Worm (Caenorhabditis elegans) whole organism, late embryonic: ENCODE measurements around the gene hsp-43.

ENCODE experiments used
- C38D4.7 ChIP-seq: fragments of 200-800 bp; sonication (Bioruptor generic); optimal IDR thresholded peaks from 2 replicates; lab custom pipeline; 2018; ENCODE audit warnings: mild to moderate bottlenecking, missing genetic modification characterization, moderate library complexity, missing compliant biosample characterization
- F13H6.1 ChIP-seq: sonication (generic microtip); optimal IDR thresholded peaks from 2 replicates; lab custom pipeline; 2016; ENCODE audit warnings: missing genetic modification characterization, missing compliant biosample characterization
- K02D7.2 ChIP-seq: sonication (generic microtip); optimal IDR thresholded peaks from 2 replicates; lab custom pipeline; 2017; ENCODE audit warnings: mild to moderate bottlenecking, missing genetic modification characterization, missing compliant biosample characterization
- Y22D7AL.16 ChIP-seq: sonication (generic microtip); optimal IDR thresholded peaks from 2 replicates; lab custom pipeline; 2016; ENCODE audit warnings: missing genetic modification characterization, missing compliant biosample characterization
- ama-1 ChIP-seq: fragments of 150-350 bp; optimal IDR thresholded peaks from 2 replicates; lab custom pipeline; 2014
- ceh-14 ChIP-seq: sonication (generic microtip); optimal IDR thresholded peaks from 2 replicates; lab custom pipeline; 2016; ENCODE audit warnings: missing genotype, missing genetic modification characterization, missing compliant biosample characterization
- ceh-18 ChIP-seq: sonication (generic microtip); optimal IDR thresholded peaks from 2 replicates; lab custom pipeline; 2016; ENCODE audit warnings: missing genetic modification characterization, missing compliant biosample characterization
- ceh-19 ChIP-seq: fragments of 200-800 bp; sonication (Bioruptor generic); optimal IDR thresholded peaks from 2 replicates; lab custom pipeline; 2018; ENCODE audit warnings: mild to moderate bottlenecking, missing genetic modification characterization, missing compliant biosample characterization
- ceh-2 ChIP-seq: sonication (generic microtip); optimal IDR thresholded peaks from 2 replicates; lab custom pipeline; 2016; ENCODE audit warnings: missing genotype, missing genetic modification characterization, missing compliant biosample characterization
- ceh-30 ChIP-seq: fragments of 150-350 bp; optimal IDR thresholded peaks from 2 replicates; lab custom pipeline; 2014; ENCODE audit warnings: missing biosample characterization, missing genetic modification characterization
- ceh-45 ChIP-seq: fragments of 200-800 bp; sonication (Bioruptor generic); IDR thresholded peaks from 2 replicates; pipeline ENCODE4 v1.3.6; 2022; ENCODE audit warnings: missing genetic modification reagents, missing genetic modification characterization, missing compliant biosample characterization
- dmd-4 ChIP-seq: sonication (generic microtip); optimal IDR thresholded peaks from 2 replicates; lab custom pipeline; 2016; ENCODE audit warnings: borderline replicate concordance, missing genetic modification characterization, missing compliant biosample characterization
- ets-4 ChIP-seq: sonication (generic microtip); optimal IDR thresholded peaks from 2 replicates; lab custom pipeline; 2016; ENCODE audit warnings: missing genetic modification characterization, missing compliant biosample characterization
- eyg-1 ChIP-seq: sonication (generic microtip); optimal IDR thresholded peaks from 2 replicates; lab custom pipeline; 2016; ENCODE audit warnings: missing genotype, missing genetic modification characterization, missing compliant biosample characterization
- fax-1 ChIP-seq: sonication (generic microtip); optimal IDR thresholded peaks from 2 replicates; lab custom pipeline; 2016; ENCODE audit warnings: missing genotype, missing genetic modification characterization, missing compliant biosample characterization
- fkh-6 ChIP-seq: sonication (generic microtip); optimal IDR thresholded peaks from 2 replicates; lab custom pipeline; 2016; ENCODE audit warnings: missing genetic modification characterization, missing compliant biosample characterization
- gmeb-2 ChIP-seq: sonication (generic microtip); optimal IDR thresholded peaks from 2 replicates; lab custom pipeline; 2016; ENCODE audit warnings: missing genetic modification characterization, inconsistent platforms, missing compliant biosample characterization
- hlh-13 ChIP-seq: fragments of 200-800 bp; sonication (Bioruptor generic); optimal IDR thresholded peaks from 2 replicates; lab custom pipeline; 2018; ENCODE audit warnings: mild to moderate bottlenecking, missing genetic modification characterization, missing compliant biosample characterization
- hlh-6 ChIP-seq: sonication (generic microtip); optimal IDR thresholded peaks from 2 replicates; lab custom pipeline; 2016; ENCODE audit warnings: missing genotype, missing genetic modification characterization, missing compliant biosample characterization
- nfya-1 ChIP-seq: sonication (generic microtip); optimal IDR thresholded peaks from 2 replicates; lab custom pipeline; 2017; ENCODE audit warnings: missing genetic modification characterization, mild to moderate bottlenecking, missing compliant biosample characterization, antibody characterized with exemption, moderate library complexity
- pag-3 ChIP-seq: sonication (generic microtip); optimal IDR thresholded peaks from 2 replicates; lab custom pipeline; 2016; ENCODE audit warnings: missing compliant biosample characterization, missing genetic modification characterization, borderline replicate concordance
- pax-1 ChIP-seq: fragments of 150-350 bp; optimal IDR thresholded peaks from 2 replicates; lab custom pipeline; 2014; ENCODE audit warnings: missing biosample characterization, missing genetic modification characterization
- pha-4 ChIP-seq: fragments of 150-350 bp; optimal IDR thresholded peaks from 2 replicates; lab custom pipeline; 2018; ENCODE audit warnings: missing biosample characterization, missing genetic modification reagents, missing genetic modification characterization
- pros-1 ChIP-seq: fragments of 150-350 bp; optimal IDR thresholded peaks from 2 replicates; lab custom pipeline; 2014; ENCODE audit warnings: missing biosample characterization, missing genetic modification reagents, missing genetic modification characterization
- rnt-1 ChIP-seq: sonication (generic microtip); optimal IDR thresholded peaks from 2 replicates; lab custom pipeline; 2016; ENCODE audit warnings: missing genetic modification characterization, missing compliant biosample characterization
- sdc-2 ChIP-seq: sonication (generic microtip); optimal IDR thresholded peaks from 2 replicates; lab custom pipeline; 2016; ENCODE audit warnings: missing genotype, missing genetic modification characterization, missing compliant biosample characterization
- sox-2 ChIP-seq: fragments of 200-800 bp; sonication (Bioruptor generic); IDR thresholded peaks from 2 replicates; pipeline ENCODE4 v1.3.6; 2022; ENCODE audit warnings: missing genetic modification reagents, missing genetic modification characterization, missing compliant biosample characterization
- sox-4 ChIP-seq: sonication (generic microtip); optimal IDR thresholded peaks from 2 replicates; lab custom pipeline; 2017; ENCODE audit warnings: mild to moderate bottlenecking, missing genetic modification characterization, inconsistent platforms, missing compliant biosample characterization
- syd-9 ChIP-seq: sonication (generic microtip); optimal IDR thresholded peaks from 2 replicates; lab custom pipeline; 2016; ENCODE audit warnings: mild to moderate bottlenecking, missing genetic modification characterization, moderate library complexity, missing compliant biosample characterization
- tbx-2 ChIP-seq: sonication (generic microtip); optimal IDR thresholded peaks from 2 replicates; lab custom pipeline; 2016; ENCODE audit warnings: missing genetic modification characterization, missing compliant biosample characterization
- tbx-7 ChIP-seq: sonication (generic microtip); optimal IDR thresholded peaks from 2 replicates; lab custom pipeline; 2016; ENCODE audit warnings: missing genotype, missing genetic modification characterization, missing compliant biosample characterization
- unc-3 ChIP-seq, 2 experiments: fragments of 200-800 bp in 1 of 2; sonication (Bioruptor generic) in 1 of 2; sonication (generic microtip) in 1 of 2; conservative IDR thresholded peaks in 1 of 2; optimal IDR thresholded peaks in 1 of 2; 2 replicates each; pipeline versions ENCODE4 v1.3.6 to Lab custom; 2016 to 2022; ENCODE audit warnings: missing compliant biosample characterization in 2 of 2, missing genetic modification characterization in 2 of 2, missing genetic modification reagents in 1 of 2
- unc-86 ChIP-seq: sonication (generic microtip); optimal IDR thresholded peaks from 2 replicates; lab custom pipeline; 2016; ENCODE audit warnings: missing genetic modification characterization, missing compliant biosample characterization
- ztf-16 ChIP-seq: sonication (generic microtip); optimal IDR thresholded peaks from 2 replicates; lab custom pipeline; 2017; ENCODE audit warnings: missing genetic modification characterization, missing compliant biosample characterization

The hsp-43 gene

ce11 chrX:6196627-6197026 lies 38.7 kb downstream of the hsp-43 start, which contains the start of gene daf-9:
Gene daf-9 (plus strand): TSS chrX:6196927.
- no peak for TF ChIP-seq dmd-4 (tag; lab: Kevin White, UChicago)
- TF ChIP-seq ceh-2 (tag; lab: Kevin White, UChicago) = no peak
- TF ChIP-seq ama-1 (lab: Kevin White, UChicago) = no peak
- TF ChIP-seq ceh-45 (GFP tag; lab: Robert Waterston, UW) = no peak
- no peak for TF ChIP-seq tbx-7 (tag; lab: Kevin White, UChicago)
- TF ChIP-seq gmeb-2 (tag; lab: Kevin White, UChicago) = no peak
- no peak for TF ChIP-seq F13H6.1 (tag; lab: Kevin White, UChicago)
- no peak for TF ChIP-seq fkh-6 (tag; lab: Kevin White, UChicago)
- no peak for TF ChIP-seq ceh-30 (tag; lab: Kevin White, UChicago)

- TF ChIP-seq sox-4 (tag; lab: Kevin White, UChicago) (no peak), syd-9 (tag; lab: Kevin White, UChicago) (no peak), unc-86 (tag; lab: Kevin White, UChicago) (no peak), ets-4 (no peak), pax-1 (no peak), hlh-6 (tag; lab: Kevin White, UChicago) (no peak), ceh-14 (tag; lab: Kevin White, UChicago) (no peak), unc-3 (GFP tag; conservative IDR thresholded peaks at IDR 0.05; lab: Robert Waterston, UW) (no peak), unc-3 (tag; optimal IDR thresholded peaks at IDR 0.05; lab: Kevin White, UChicago) (no peak), C38D4.7 (GFP tag; lab: Kevin White, UChicago) (no peak)
Measured at ce11 chrX:6194191-6194724, 41.1 kb downstream of the hsp-43 start, which contains the start of gene ceh-54. Gene ceh-54 (minus strand): TSS chrX:6194241.

- TF ChIP-seq ceh-19 (no peak), unc-3 (GFP tag; conservative IDR thresholded peaks at IDR 0.05; lab: Robert Waterston, UW) (no peak), unc-3 (tag; optimal IDR thresholded peaks at IDR 0.05; lab: Kevin White, UChicago) (no peak), ceh-18 (tag; lab: Kevin White, UChicago) (no peak), rnt-1 (tag; lab: Kevin White, UChicago) (no peak), hlh-13 (no peak), fax-1 (tag; lab: Kevin White, UChicago) (no peak), pag-3 (tag; lab: Kevin White, UChicago) (no peak), pros-1 (tag; lab: Kevin White, UChicago) (no peak), syd-9 (tag; lab: Kevin White, UChicago) (no peak), tbx-2 (tag; lab: Kevin White, UChicago) (no peak), K02D7.2 (no peak), sox-2 (GFP tag; lab: Robert Waterston, UW) (no peak)
Measured at ce11 chrX:6189955-6190354, 45.4 kb downstream of the hsp-43 start, which contains the start of gene T13C5.9. Gene T13C5.9 (plus strand): TSS chrX:6190255.

- TF ChIP-seq nfya-1 (tag; lab: Kevin White, UChicago) = no peak
- no peak for TF ChIP-seq F13H6.1 (tag; lab: Kevin White, UChicago)
- no peak for TF ChIP-seq pha-4 (tag; lab: Kevin White, UChicago)
- TF ChIP-seq ceh-2 (tag; lab: Kevin White, UChicago) = no peak
- TF ChIP-seq eyg-1 = no peak
- TF ChIP-seq ztf-16 = no peak
- no peak for TF ChIP-seq gmeb-2 (tag; lab: Kevin White, UChicago)
- no peak for TF ChIP-seq unc-86 (tag; lab: Kevin White, UChicago)
- no peak for TF ChIP-seq rnt-1 (tag; lab: Kevin White, UChicago)
- no peak for TF ChIP-seq ceh-18 (tag; lab: Kevin White, UChicago)
- no peak for TF ChIP-seq Y22D7AL.16
- no peak for TF ChIP-seq sdc-2 (tag; lab: Kevin White, UChicago)
Measured at ce11 chrX:6187848-6188247, 47.5 kb downstream of the hsp-43 start, which contains the start of gene T13C5.10. Gene T13C5.10 (plus strand): TSS chrX:6188148.
